Fruit fly (Drosophila melanogaster) whole organism, embryonic: ENCODE data around the gene Src64B.
A peak's percentile ranks its signal among the peaks of the same experiment; 100 is the strongest.

ENCODE experiments used
- Adf1 ChIP-seq: fragments of 200-800 bp; sonication (Bioruptor generic); IDR thresholded peaks from 2 replicates; pipeline ENCODE4 v1.3.6; 2022; ENCODE audit warnings: missing biosample characterization, missing genetic modification characterization
- CG10431 ChIP-seq: fragments of 200-800 bp; sonication (Bioruptor generic); optimal IDR thresholded peaks from 3 replicates; lab custom pipeline; 2018; ENCODE audit warnings: missing biosample characterization, mild to moderate bottlenecking, missing genetic modification characterization
- CG11456 ChIP-seq: fragments of 200-800 bp; sonication (Bioruptor generic); IDR thresholded peaks from 3 replicates; pipeline ENCODE4 v1.3.6; 2022; ENCODE audit warnings: missing biosample characterization, missing genetic modification characterization
- CG12299 ChIP-seq: fragments of 200-800 bp; sonication (Bioruptor generic); optimal IDR thresholded peaks from 2 replicates; lab custom pipeline; 2018; ENCODE audit warnings: missing biosample characterization, mild to moderate bottlenecking, missing genetic modification characterization
- CG13775 ChIP-seq: fragments of 200-800 bp; sonication (Bioruptor generic); optimal IDR thresholded peaks from 3 replicates; lab custom pipeline; 2017; ENCODE audit warnings: missing biosample characterization, mild to moderate bottlenecking, missing genetic modification characterization
- CG14441 ChIP-seq: fragments of 200-800 bp; sonication (Bioruptor generic); IDR thresholded peaks from 2 replicates; pipeline ENCODE4 v1.3.6; 2022; ENCODE audit warnings: missing biosample characterization, missing genetic modification characterization
- CG14710 ChIP-seq: fragments of 200-800 bp; sonication (Bioruptor generic); optimal IDR thresholded peaks from 3 replicates; lab custom pipeline; 2019; ENCODE audit warnings: missing biosample characterization, mild to moderate bottlenecking, missing genetic modification characterization, moderate library complexity
- CG14860 ChIP-seq: fragments of 200-800 bp; sonication (Bioruptor generic); IDR thresholded peaks from 3 replicates; pipeline ENCODE4 v1.3.6; 2022; ENCODE audit warnings: missing biosample characterization, missing genetic modification characterization; ENCODE audit not compliant: partially characterized antibody
- CG1529 ChIP-seq: fragments of 200-800 bp; sonication (Bioruptor generic); optimal IDR thresholded peaks from 3 replicates; lab custom pipeline; 2018; ENCODE audit warnings: missing biosample characterization, missing genetic modification characterization
- CG15601 ChIP-seq: fragments of 200-800 bp; sonication (Bioruptor generic); optimal IDR thresholded peaks from 3 replicates; lab custom pipeline; 2019; ENCODE audit warnings: missing biosample characterization, mild to moderate bottlenecking, missing genetic modification characterization, moderate library complexity
- CG16815 ChIP-seq: fragments of 200-800 bp; sonication (Bioruptor generic); optimal IDR thresholded peaks from 3 replicates; lab custom pipeline; 2017; ENCODE audit warnings: missing biosample characterization, mild to moderate bottlenecking, missing genetic modification characterization
- CG17385 ChIP-seq: fragments of 200-800 bp; sonication (Bioruptor generic); optimal IDR thresholded peaks from 3 replicates; lab custom pipeline; 2018; ENCODE audit warnings: missing biosample characterization, mild to moderate bottlenecking, missing genetic modification characterization
- CG18011 ChIP-seq: fragments of 200-800 bp; sonication (Bioruptor generic); optimal IDR thresholded peaks from 2 replicates; lab custom pipeline; 2017; ENCODE audit warnings: missing biosample characterization, missing genetic modification characterization, mild to moderate bottlenecking, moderate library complexity, missing genotype
- CG1832 ChIP-seq: fragments of 200-800 bp; sonication (Bioruptor generic); optimal IDR thresholded peaks from 2 replicates; lab custom pipeline; 2017; ENCODE audit warnings: missing biosample characterization, mild to moderate bottlenecking, missing genetic modification characterization, inconsistent platforms
- CG2678 ChIP-seq: fragments of 200-800 bp; sonication (Bioruptor generic); optimal IDR thresholded peaks from 3 replicates; lab custom pipeline; 2019; ENCODE audit warnings: missing biosample characterization, mild to moderate bottlenecking, missing genetic modification characterization, moderate library complexity
- CG4854 ChIP-seq: fragments of 200-800 bp; sonication (Bioruptor generic); optimal IDR thresholded peaks from 2 replicates; lab custom pipeline; 2016; ENCODE audit warnings: missing biosample characterization, missing genetic modification characterization, inconsistent platforms
- CG5245 ChIP-seq: fragments of 200-800 bp; sonication (Bioruptor generic); optimal IDR thresholded peaks from 3 replicates; lab custom pipeline; 2016; ENCODE audit warnings: missing biosample characterization, missing genetic modification characterization
- CG6689 ChIP-seq: fragments of 200-800 bp; sonication (Bioruptor generic); IDR thresholded peaks from 2 replicates; pipeline ENCODE4 v1.3.6; 2022; ENCODE audit warnings: missing biosample characterization, missing genetic modification characterization
- CG6791 ChIP-seq: fragments of 200-800 bp; sonication (Bioruptor generic); IDR thresholded peaks from 3 replicates; pipeline ENCODE4 v1.3.6; 2022; ENCODE audit warnings: missing biosample characterization, missing genetic modification characterization; ENCODE audit not compliant: partially characterized antibody
- CG6854 ChIP-seq: fragments of 200-800 bp; sonication (Bioruptor generic); optimal IDR thresholded peaks from 3 replicates; lab custom pipeline; 2017; ENCODE audit warnings: missing biosample characterization, mild to moderate bottlenecking, missing genetic modification characterization
- CG7372 ChIP-seq: fragments of 200-800 bp; sonication (Bioruptor generic); IDR thresholded peaks from 2 replicates; pipeline ENCODE4 v1.3.6; 2022; ENCODE audit warnings: missing biosample characterization, missing genetic modification characterization
- CG7987 ChIP-seq: fragments of 200-800 bp; sonication (Bioruptor generic); optimal IDR thresholded peaks from 2 replicates; lab custom pipeline; 2018; ENCODE audit warnings: missing biosample characterization, mild to moderate bottlenecking, missing genetic modification characterization, moderate library complexity
- CG9437 ChIP-seq: fragments of 200-800 bp; sonication (Bioruptor generic); optimal IDR thresholded peaks from 2 replicates; lab custom pipeline; 2018; ENCODE audit warnings: missing biosample characterization, mild to moderate bottlenecking, missing genetic modification characterization
- CrebB ChIP-seq: fragments of 200-800 bp; sonication (Bioruptor generic); optimal IDR thresholded peaks from 3 replicates; lab custom pipeline; 2018; ENCODE audit warnings: missing biosample characterization, mild to moderate bottlenecking, missing genetic modification characterization
- Dad ChIP-seq: fragments of 200-800 bp; sonication (Bioruptor generic); optimal IDR thresholded peaks from 3 replicates; lab custom pipeline; 2016; ENCODE audit warnings: missing biosample characterization, missing genetic modification characterization
- Drgx ChIP-seq: fragments of 200-800 bp; sonication (Bioruptor generic); IDR thresholded peaks from 2 replicates; pipeline ENCODE4 v1.3.6; 2022; ENCODE audit warnings: missing biosample characterization, missing genetic modification characterization
- HmgZ ChIP-seq: fragments of 200-800 bp; sonication (Bioruptor generic); optimal IDR thresholded peaks from 2 replicates; lab custom pipeline; 2018; ENCODE audit warnings: missing biosample characterization, mild to moderate bottlenecking, missing genetic modification characterization
- Hr78 ChIP-seq, 2 experiments: fragments of 200-800 bp in 1 of 2; fragments of >200 bp in 1 of 2; sonication (Bioruptor generic) in 1 of 2; optimal IDR thresholded peaks; 2 replicates each; lab custom pipeline; 2017 to 2019; ENCODE audit warnings: missing biosample characterization in 2 of 2, missing genetic modification characterization in 2 of 2, mild to moderate bottlenecking in 1 of 2, moderate library complexity in 1 of 2
- Mes4 ChIP-seq: fragments of 200-800 bp; sonication (Bioruptor generic); optimal IDR thresholded peaks from 2 replicates; lab custom pipeline; 2016; ENCODE audit warnings: missing biosample characterization, missing genetic modification characterization
- NC2β ChIP-seq: fragments of 200-800 bp; sonication (Bioruptor generic); optimal IDR thresholded peaks from 2 replicates; lab custom pipeline; 2016; ENCODE audit warnings: missing biosample characterization, missing genetic modification characterization
- NfI ChIP-seq: fragments of 200-800 bp; sonication (Bioruptor generic); optimal IDR thresholded peaks from 3 replicates; lab custom pipeline; 2018; ENCODE audit warnings: missing biosample characterization, mild to moderate bottlenecking, missing genetic modification characterization, moderate library complexity
- Oaz ChIP-seq: fragments of 200-800 bp; sonication (Bioruptor generic); IDR thresholded peaks from 2 replicates; pipeline ENCODE4 v1.3.6; 2022; ENCODE audit warnings: missing biosample characterization, missing genetic modification characterization
- Ssrp ChIP-seq: fragments of 200-800 bp; sonication (Bioruptor generic); optimal IDR thresholded peaks from 2 replicates; lab custom pipeline; 2018; ENCODE audit warnings: missing biosample characterization, mild to moderate bottlenecking, missing genetic modification characterization, moderate library complexity
- Tbp ChIP-seq: fragments of >200 bp; optimal IDR thresholded peaks from 2 replicates; lab custom pipeline; 2018; ENCODE audit warnings: missing biosample characterization, missing genetic modification characterization
- amos ChIP-seq: fragments of 200-800 bp; sonication (Bioruptor generic); IDR thresholded peaks from 2 replicates; pipeline ENCODE4 v1.3.6; 2022; ENCODE audit warnings: missing biosample characterization, missing genetic modification characterization; ENCODE audit not compliant: partially characterized antibody
- corto ChIP-seq: fragments of 200-800 bp; sonication (Bioruptor generic); optimal IDR thresholded peaks from 2 replicates; lab custom pipeline; 2016; ENCODE audit warnings: missing biosample characterization, mild to moderate bottlenecking, missing genetic modification characterization, moderate library complexity
- en ChIP-seq: fragments of 200-800 bp; sonication (Bioruptor generic); optimal IDR thresholded peaks from 2 replicates; lab custom pipeline; 2016; ENCODE audit warnings: missing biosample characterization, missing genetic modification characterization
- gfzf ChIP-seq: fragments of 200-800 bp; sonication (Bioruptor generic); optimal IDR thresholded peaks from 2 replicates; lab custom pipeline; 2016; ENCODE audit warnings: missing biosample characterization, mild to moderate bottlenecking, missing genetic modification characterization, moderate library complexity
- gro ChIP-seq: fragments of 200-800 bp; sonication (Bioruptor generic); optimal IDR thresholded peaks from 2 replicates; lab custom pipeline; 2016; ENCODE audit warnings: missing biosample characterization, missing genetic modification characterization
- jing ChIP-seq: fragments of 200-800 bp; sonication (Bioruptor generic); optimal IDR thresholded peaks from 2 replicates; lab custom pipeline; 2018; ENCODE audit warnings: missing biosample characterization, mild to moderate bottlenecking, missing genetic modification characterization
- kay ChIP-seq: fragments of 200-800 bp; sonication (Bioruptor generic); optimal IDR thresholded peaks from 2 replicates; lab custom pipeline; 2016; ENCODE audit warnings: missing biosample characterization, missing genetic modification characterization
- maf-S ChIP-seq: fragments of 200-800 bp; sonication (Bioruptor generic); optimal IDR thresholded peaks from 2 replicates; lab custom pipeline; 2016; ENCODE audit warnings: missing biosample characterization, missing genetic modification characterization
- peb ChIP-seq: fragments of 200-800 bp; sonication (Bioruptor generic); IDR thresholded peaks from 2 replicates; pipeline ENCODE4 v1.3.6; 2022; ENCODE audit warnings: missing biosample characterization, missing genetic modification characterization
- pho ChIP-seq: fragments of 200-800 bp; sonication (Bioruptor generic); optimal IDR thresholded peaks from 2 replicates; lab custom pipeline; 2016; ENCODE audit warnings: missing biosample characterization, missing genetic modification characterization
- prd ChIP-seq, 3 experiments: fragments of >200 bp in 2 of 3; fragments of 200-800 bp in 1 of 3; sonication (Bioruptor generic) in 1 of 3; optimal IDR thresholded peaks in 2 of 3; IDR thresholded peaks in 1 of 3; 2 replicates in 2 of 3; 3 replicates in 1 of 3; pipeline versions ENCODE4 v1.3.6 to Lab custom; 2017 to 2022; ENCODE audit warnings: missing biosample characterization in 1 of 3, missing genetic modification characterization in 1 of 3
- salm ChIP-seq: fragments of 200-800 bp; sonication (Bioruptor generic); optimal IDR thresholded peaks from 2 replicates; lab custom pipeline; 2018; ENCODE audit warnings: missing biosample characterization, mild to moderate bottlenecking, missing genetic modification characterization
- seq ChIP-seq: fragments of 200-800 bp; sonication (Bioruptor generic); IDR thresholded peaks from 2 replicates; pipeline ENCODE4 v1.3.6; 2022; ENCODE audit warnings: missing biosample characterization, missing genetic modification characterization
- slou ChIP-seq: fragments of 200-800 bp; sonication (Bioruptor generic); optimal IDR thresholded peaks from 3 replicates; lab custom pipeline; 2016; ENCODE audit warnings: missing biosample characterization, missing genetic modification characterization
- tgo ChIP-seq: fragments of 200-800 bp; sonication (Bioruptor generic); IDR thresholded peaks from 3 replicates; pipeline ENCODE4 v1.3.6; 2022; ENCODE audit warnings: missing biosample characterization, missing genetic modification characterization
- vnd ChIP-seq: fragments of 200-800 bp; sonication (Bioruptor generic); IDR thresholded peaks from 3 replicates; pipeline ENCODE4 v1.3.6; 2022; ENCODE audit warnings: missing biosample characterization, missing genetic modification characterization; ENCODE audit not compliant: partially characterized antibody

The Src64B gene

DNA sequence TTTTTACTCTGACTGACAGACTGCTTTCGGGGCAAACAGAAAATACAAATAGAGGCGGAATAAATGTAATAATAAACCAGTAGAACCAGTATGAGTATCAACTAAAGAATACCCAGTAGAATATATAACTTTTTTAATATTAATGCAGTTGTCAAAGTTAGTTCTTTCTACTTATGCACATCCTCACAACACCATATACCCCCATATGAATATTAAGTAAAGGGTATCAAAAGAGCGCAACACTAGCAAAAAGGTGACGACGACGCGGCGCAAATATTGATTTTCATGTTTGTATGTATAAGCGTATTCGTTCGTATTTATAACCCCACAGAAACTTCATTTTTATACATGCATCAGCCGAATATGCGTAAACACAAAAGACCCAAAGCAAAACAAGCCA is 12.9 kb downstream of the Src64B start (continued):
- TF ChIP-seq CG11456 (GFP tag; lab: Robert Waterston, UW) (peak; percentile 94), tgo (GFP tag; lab: Robert Waterston, UW) (peak; percentile 94), CG7372 (GFP tag; lab: Robert Waterston, UW) (peak; percentile 92), CG14441 (GFP tag; lab: Robert Waterston, UW) (peak; percentile 96), salm (peak; percentile 87), NfI (GFP tag; lab: Kevin White, UChicago) (peak; percentile 83), CG10431 (GFP tag; lab: Kevin White, UChicago) (peak; percentile 78), peb (GFP tag; lab: Robert Waterston, UW) (peak; percentile 92), HmgZ (peak; percentile 89), Adf1 (GFP tag; lab: Robert Waterston, UW) (peak; percentile 51), maf-S (peak; percentile 67), CG14710 (peak; percentile 94), CG9437 (GFP tag; lab: Kevin White, UChicago) (peak; percentile 88), en (GFP tag; lab: Kevin White, UChicago) (peak; percentile 42), CG14860 (no peak), Oaz (GFP tag; lab: Robert Waterston, UW) (peak; percentile 82), CG16815 (GFP tag; lab: Kevin White, UChicago) (peak; percentile 79), CG18011 (GFP tag; lab: Kevin White, UChicago) (peak; percentile 77), kay (GFP tag; lab: Kevin White, UChicago) (peak; percentile 91), CG17385 (peak; percentile 87), slou (GFP tag; lab: Kevin White, UChicago) (peak; percentile 87), CG5245 (peak; percentile 95), CG6854 (GFP tag; lab: Kevin White, UChicago) (peak; percentile 91), Hr78 (GFP tag; optimal IDR thresholded peaks at IDR 0.05; lab: Kevin White, UChicago) (peak in 1 of 2 experiments; percentile 91), CG1832 (GFP tag; lab: Kevin White, UChicago) (no peak), corto (GFP tag; lab: Kevin White, UChicago) (no peak), Ssrp (peak; percentile 90), CG2678 (peak; percentile 96), NC2β (peak; percentile 79), gfzf (GFP tag; lab: Kevin White, UChicago) (no peak), Drgx (GFP tag; lab: Robert Waterston, UW) (peak; percentile 89), CG12299 (peak; percentile 77), CG4854 (GFP tag; lab: Kevin White, UChicago) (peak; percentile 95), pho (GFP tag; lab: Kevin White, UChicago) (peak; percentile 74), CG6689 (GFP tag; lab: Robert Waterston, UW) (peak; percentile 95), CG15601 (tag; lab: Kevin White, UChicago) (peak; percentile 92), amos (GFP tag; lab: Robert Waterston, UW) (no peak), Dad (GFP tag; lab: Kevin White, UChicago) (peak; percentile 88), CG7987 (GFP tag; lab: Kevin White, UChicago) (peak; percentile 87), CG6791 (no peak), CG13775 (peak; percentile 89), Mes4 (peak; percentile 74), jing (peak; percentile 84), seq (peak; percentile 92), prd (optimal IDR thresholded peaks at IDR 0.05; lab: Kevin White, UChicago) (no peak), prd (GFP tag; IDR thresholded peaks at IDR 0.05; lab: Robert Waterston, UW) (peak; percentile 96), CrebB (peak; percentile 85), vnd (GFP tag; lab: Robert Waterston, UW) (no peak), CG1529 (GFP tag; lab: Kevin White, UChicago) (peak; percentile 90), Tbp (GFP tag; lab: Kevin White, UChicago) (no peak), gro (peak; percentile 92)
